Worm (Caenorhabditis elegans) whole organism, late embryonic: ENCODE results near the gene dhs-8.

Experiments used
- F13H6.1 ChIP-seq: sonication (generic microtip); optimal IDR thresholded peaks from 2 replicates; lab custom pipeline; 2016; ENCODE audit warnings: missing genetic modification characterization, missing compliant biosample characterization
- K09A11.1 ChIP-seq: sonication (generic microtip); optimal IDR thresholded peaks from 2 replicates; lab custom pipeline; 2017; ENCODE audit warnings: antibody characterized with exemption, mild to moderate bottlenecking, missing genetic modification characterization, missing compliant biosample characterization; ENCODE audit not compliant: insufficient read depth
- Y22D7AL.16 ChIP-seq: sonication (generic microtip); optimal IDR thresholded peaks from 2 replicates; lab custom pipeline; 2016; ENCODE audit warnings: missing genetic modification characterization, missing compliant biosample characterization
- ama-1 ChIP-seq: fragments of 150-350 bp; optimal IDR thresholded peaks from 2 replicates; lab custom pipeline; 2014
- ceh-14 ChIP-seq: sonication (generic microtip); optimal IDR thresholded peaks from 2 replicates; lab custom pipeline; 2016; ENCODE audit warnings: missing genotype, missing genetic modification characterization, missing compliant biosample characterization
- ceh-19 ChIP-seq: fragments of 200-800 bp; sonication (Bioruptor generic); optimal IDR thresholded peaks from 2 replicates; lab custom pipeline; 2018; ENCODE audit warnings: mild to moderate bottlenecking, missing genetic modification characterization, missing compliant biosample characterization
- ceh-2 ChIP-seq: sonication (generic microtip); optimal IDR thresholded peaks from 2 replicates; lab custom pipeline; 2016; ENCODE audit warnings: missing genotype, missing genetic modification characterization, missing compliant biosample characterization
- ceh-24 ChIP-seq: sonication (generic microtip); optimal IDR thresholded peaks from 2 replicates; lab custom pipeline; 2016; ENCODE audit warnings: mild to moderate bottlenecking, missing genetic modification characterization, missing compliant biosample characterization
- ceh-30 ChIP-seq: fragments of 150-350 bp; optimal IDR thresholded peaks from 2 replicates; lab custom pipeline; 2014; ENCODE audit warnings: missing biosample characterization, missing genetic modification characterization
- ceh-34 ChIP-seq: sonication (generic microtip); optimal IDR thresholded peaks from 2 replicates; lab custom pipeline; 2016; ENCODE audit warnings: mild to moderate bottlenecking, missing genetic modification characterization, missing compliant biosample characterization
- ceh-45 ChIP-seq: fragments of 200-800 bp; sonication (Bioruptor generic); IDR thresholded peaks from 2 replicates; pipeline ENCODE4 v1.3.6; 2022; ENCODE audit warnings: missing genetic modification reagents, missing genetic modification characterization, missing compliant biosample characterization
- ceh-48 ChIP-seq: sonication (generic microtip); optimal IDR thresholded peaks from 2 replicates; lab custom pipeline; 2016; ENCODE audit warnings: missing genetic modification characterization, inconsistent platforms, missing compliant biosample characterization
- dmd-4 ChIP-seq: sonication (generic microtip); optimal IDR thresholded peaks from 2 replicates; lab custom pipeline; 2016; ENCODE audit warnings: borderline replicate concordance, missing genetic modification characterization, missing compliant biosample characterization
- dve-1 ChIP-seq: sonication (generic microtip); optimal IDR thresholded peaks from 2 replicates; lab custom pipeline; 2017; ENCODE audit warnings: antibody characterized with exemption, mild to moderate bottlenecking, missing genetic modification characterization, missing compliant biosample characterization
- elt-2 ChIP-seq: sonication (generic microtip); optimal IDR thresholded peaks from 2 replicates; lab custom pipeline; 2016; ENCODE audit warnings: missing genetic modification reagents, missing genetic modification characterization, missing compliant biosample characterization
- elt-4 ChIP-seq: sonication (generic microtip); optimal IDR thresholded peaks from 2 replicates; lab custom pipeline; 2016; ENCODE audit warnings: missing genetic modification characterization, missing compliant biosample characterization
- eyg-1 ChIP-seq: sonication (generic microtip); optimal IDR thresholded peaks from 2 replicates; lab custom pipeline; 2016; ENCODE audit warnings: missing genotype, missing genetic modification characterization, missing compliant biosample characterization
- fax-1 ChIP-seq: sonication (generic microtip); optimal IDR thresholded peaks from 2 replicates; lab custom pipeline; 2016; ENCODE audit warnings: missing genotype, missing genetic modification characterization, missing compliant biosample characterization
- fkh-6 ChIP-seq: sonication (generic microtip); optimal IDR thresholded peaks from 2 replicates; lab custom pipeline; 2016; ENCODE audit warnings: missing genetic modification characterization, missing compliant biosample characterization
- gmeb-2 ChIP-seq: sonication (generic microtip); optimal IDR thresholded peaks from 2 replicates; lab custom pipeline; 2016; ENCODE audit warnings: missing genetic modification characterization, inconsistent platforms, missing compliant biosample characterization
- hlh-30 ChIP-seq: sonication (generic microtip); optimal IDR thresholded peaks from 2 replicates; lab custom pipeline; 2017; ENCODE audit warnings: antibody characterized with exemption, missing genetic modification characterization, missing compliant biosample characterization; ENCODE audit not compliant: insufficient read depth
- hlh-8 ChIP-seq: sonication (generic microtip); optimal IDR thresholded peaks from 2 replicates; lab custom pipeline; 2016; ENCODE audit warnings: missing genotype, missing genetic modification characterization, missing compliant biosample characterization
- nfya-1 ChIP-seq: sonication (generic microtip); optimal IDR thresholded peaks from 2 replicates; lab custom pipeline; 2017; ENCODE audit warnings: missing genetic modification characterization, mild to moderate bottlenecking, missing compliant biosample characterization, antibody characterized with exemption, moderate library complexity
- nhr-11 ChIP-seq: fragments of 150-350 bp; optimal IDR thresholded peaks from 2 replicates; lab custom pipeline; 2014; ENCODE audit warnings: missing biosample characterization, missing genetic modification characterization
- nhr-232 ChIP-seq: sonication (generic microtip); optimal IDR thresholded peaks from 2 replicates; lab custom pipeline; 2016; ENCODE audit warnings: missing genetic modification characterization, missing compliant biosample characterization
- npax-4 ChIP-seq: sonication (generic microtip); optimal IDR thresholded peaks from 2 replicates; lab custom pipeline; 2016; ENCODE audit warnings: missing genetic modification characterization, missing compliant biosample characterization
- odd-2 ChIP-seq: sonication (generic microtip); optimal IDR thresholded peaks from 2 replicates; lab custom pipeline; 2017; ENCODE audit warnings: antibody characterized with exemption, mild to moderate bottlenecking, missing genetic modification characterization, missing compliant biosample characterization
- pag-3 ChIP-seq: sonication (generic microtip); optimal IDR thresholded peaks from 2 replicates; lab custom pipeline; 2016; ENCODE audit warnings: missing compliant biosample characterization, missing genetic modification characterization, borderline replicate concordance
- pax-1 ChIP-seq: fragments of 150-350 bp; optimal IDR thresholded peaks from 2 replicates; lab custom pipeline; 2014; ENCODE audit warnings: missing biosample characterization, missing genetic modification characterization
- pha-2 ChIP-seq: sonication (generic microtip); optimal IDR thresholded peaks from 2 replicates; lab custom pipeline; 2017; ENCODE audit warnings: mild to moderate bottlenecking, missing genetic modification characterization, missing compliant biosample characterization
- pha-4 ChIP-seq: fragments of 150-350 bp; optimal IDR thresholded peaks from 2 replicates; lab custom pipeline; 2018; ENCODE audit warnings: missing biosample characterization, missing genetic modification reagents, missing genetic modification characterization
- pqm-1 ChIP-seq: sonication (generic microtip); optimal IDR thresholded peaks from 2 replicates; lab custom pipeline; 2016; ENCODE audit warnings: missing genetic modification characterization, missing compliant biosample characterization
- ref-2 ChIP-seq: sonication (generic microtip); optimal IDR thresholded peaks from 2 replicates; lab custom pipeline; 2016; ENCODE audit warnings: missing genetic modification characterization, missing compliant biosample characterization
- rnt-1 ChIP-seq: sonication (generic microtip); optimal IDR thresholded peaks from 2 replicates; lab custom pipeline; 2016; ENCODE audit warnings: missing genetic modification characterization, missing compliant biosample characterization
- sox-2 ChIP-seq: fragments of 200-800 bp; sonication (Bioruptor generic); IDR thresholded peaks from 2 replicates; pipeline ENCODE4 v1.3.6; 2022; ENCODE audit warnings: missing genetic modification reagents, missing genetic modification characterization, missing compliant biosample characterization
- sox-4 ChIP-seq: sonication (generic microtip); optimal IDR thresholded peaks from 2 replicates; lab custom pipeline; 2017; ENCODE audit warnings: mild to moderate bottlenecking, missing genetic modification characterization, inconsistent platforms, missing compliant biosample characterization
- syd-9 ChIP-seq: sonication (generic microtip); optimal IDR thresholded peaks from 2 replicates; lab custom pipeline; 2016; ENCODE audit warnings: mild to moderate bottlenecking, missing genetic modification characterization, moderate library complexity, missing compliant biosample characterization
- tbx-2 ChIP-seq: sonication (generic microtip); optimal IDR thresholded peaks from 2 replicates; lab custom pipeline; 2016; ENCODE audit warnings: missing genetic modification characterization, missing compliant biosample characterization
- tbx-7 ChIP-seq: sonication (generic microtip); optimal IDR thresholded peaks from 2 replicates; lab custom pipeline; 2016; ENCODE audit warnings: missing genotype, missing genetic modification characterization, missing compliant biosample characterization
- ttx-3 ChIP-seq: sonication (generic microtip); optimal IDR thresholded peaks from 2 replicates; lab custom pipeline; 2016; ENCODE audit warnings: missing genetic modification reagents, missing genetic modification characterization, missing compliant biosample characterization
- unc-42 ChIP-seq: sonication (generic microtip); optimal IDR thresholded peaks from 2 replicates; lab custom pipeline; 2016; ENCODE audit warnings: missing genotype, missing genetic modification characterization, missing compliant biosample characterization
- unc-55 ChIP-seq: sonication (generic microtip); optimal IDR thresholded peaks from 2 replicates; lab custom pipeline; 2017; ENCODE audit warnings: missing biosample characterization, missing genetic modification reagents, missing genetic modification characterization
- ztf-16 ChIP-seq: sonication (generic microtip); optimal IDR thresholded peaks from 2 replicates; lab custom pipeline; 2017; ENCODE audit warnings: missing genetic modification characterization, missing compliant biosample characterization

Gene dhs-8

ce11 chrII:14494014-14494413, 3.8 kb upstream of the dhs-8 start:
- TF ChIP-seq ztf-16 (tag; lab: Kevin White, UChicago) (no peak), unc-55 (GFP tag; lab: Kevin White, UChicago) (no peak), ceh-45 (GFP tag; lab: Robert Waterston, UW) (no peak), ceh-14 (no peak), gmeb-2 (tag; lab: Kevin White, UChicago) (no peak), rnt-1 (tag; lab: Kevin White, UChicago) (no peak), hlh-8 (no peak), odd-2 (tag; lab: Kevin White, UChicago) (no peak), tbx-7 (tag; lab: Kevin White, UChicago) (no peak), pha-4 (tag; lab: Kevin White, UChicago) (no peak), ttx-3 (tag; lab: Kevin White, UChicago) (no peak), ref-2 (tag; lab: Kevin White, UChicago) (no peak), ceh-34 (tag; lab: Kevin White, UChicago) (no peak), sox-2 (GFP tag; lab: Robert Waterston, UW) (no peak), pax-1 (tag; lab: Kevin White, UChicago) (no peak), dmd-4 (no peak), fax-1 (tag; lab: Kevin White, UChicago) (no peak), ceh-2 (no peak), eyg-1 (tag; lab: Kevin White, UChicago) (no peak)

ce11 chrII:14494414-14494463, 3.6 kb upstream of the dhs-8 start, which contains the start of gene cysl-2:
Gene cysl-2, minus strand, starts transcription at chrII:14494451.
- no peak for TF ChIP-seq pag-3 (tag; lab: Kevin White, UChicago)
- TF ChIP-seq ama-1 (lab: Kevin White, UChicago), result no peak
- no peak for TF ChIP-seq dmd-4
- TF ChIP-seq hlh-30 (tag; lab: Kevin White, UChicago), result no peak
- TF ChIP-seq ceh-19 (GFP tag; lab: Kevin White, UChicago), result no peak
- TF ChIP-seq dve-1 (tag; lab: Kevin White, UChicago), result no peak
- no peak for TF ChIP-seq ref-2 (tag; lab: Kevin White, UChicago)
- TF ChIP-seq ceh-14, result no peak
- TF ChIP-seq npax-4, result no peak
- TF ChIP-seq ceh-24 (tag; lab: Kevin White, UChicago), result no peak
- no peak for TF ChIP-seq rnt-1 (tag; lab: Kevin White, UChicago)
- no peak for TF ChIP-seq ceh-30
- TF ChIP-seq unc-42 (tag; lab: Kevin White, UChicago), result no peak
- TF ChIP-seq ceh-2, result no peak
- no peak for TF ChIP-seq sox-4
- TF ChIP-seq fax-1 (tag; lab: Kevin White, UChicago), result no peak
- TF ChIP-seq elt-4 (tag; lab: Kevin White, UChicago), result no peak

DNA sequence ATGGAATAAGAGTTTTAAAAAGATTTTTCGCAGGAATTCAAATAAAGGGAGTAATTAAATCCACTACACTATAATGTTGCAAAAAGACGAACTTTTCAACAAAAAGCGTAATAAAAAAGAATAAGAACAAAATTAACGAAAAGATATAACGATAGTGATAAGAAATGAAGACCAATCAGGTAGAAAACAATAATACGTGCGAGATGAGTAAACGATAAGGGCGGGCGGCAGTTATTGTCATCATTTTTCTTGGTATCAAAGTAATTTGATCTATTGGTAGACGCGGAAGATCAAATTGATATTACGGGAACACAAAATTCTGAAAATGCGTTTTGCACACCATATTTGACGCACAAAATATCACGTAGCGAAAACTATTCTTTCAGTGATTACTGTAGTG, 3.4 kb upstream of the dhs-8 start:
- TF ChIP-seq elt-2 (tag; lab: Kevin White, UChicago) (peak; percentile 85), Y22D7AL.16 (tag; lab: Kevin White, UChicago) (no peak)

DNA sequence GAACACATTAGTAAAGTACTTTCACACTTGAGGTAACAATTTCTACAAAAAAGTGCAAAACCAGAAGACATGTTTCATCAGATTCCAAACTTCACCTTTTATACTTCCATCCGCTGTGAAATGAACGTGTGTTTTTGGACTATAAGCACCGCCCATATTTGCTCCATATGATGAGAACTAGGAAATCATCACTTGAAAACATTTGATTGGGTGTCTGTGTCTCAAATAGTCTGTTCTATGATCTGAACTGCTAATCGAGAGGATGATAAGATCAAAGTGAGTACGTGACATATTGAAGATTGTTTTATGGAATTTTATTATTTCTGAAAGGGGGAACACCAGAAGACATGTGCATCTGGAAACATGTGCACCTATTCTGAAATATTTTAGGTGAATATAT, 2.5 kb upstream of the dhs-8 start:
- TF ChIP-seq fkh-6 (tag; lab: Kevin White, UChicago) (no peak), nhr-11 (tag; lab: Kevin White, UChicago) (no peak), tbx-2 (tag; lab: Kevin White, UChicago) (no peak), syd-9 (tag; lab: Kevin White, UChicago) (no peak), ceh-48 (no peak), F13H6.1 (tag; lab: Kevin White, UChicago) (no peak), ceh-45 (GFP tag; lab: Robert Waterston, UW) (no peak), elt-4 (tag; lab: Kevin White, UChicago) (no peak), nfya-1 (tag; lab: Kevin White, UChicago) (no peak), elt-2 (tag; lab: Kevin White, UChicago) (no peak), K09A11.1 (no peak), nhr-232 (tag; lab: Kevin White, UChicago) (no peak), hlh-30 (tag; lab: Kevin White, UChicago) (no peak), eyg-1 (tag; lab: Kevin White, UChicago) (no peak), pha-2 (tag; lab: Kevin White, UChicago) (no peak), pqm-1 (tag; lab: Kevin White, UChicago) (no peak)
